Fruit fly (Drosophila melanogaster): ENCODE data around the gene ct.

dm6 chrX:7629873-7630272 lies 21.6 kb downstream of the ct start:
- TF ChIP-seq usp (GFP tag; optimal IDR thresholded peaks at IDR 0.05) = no peak
- no peak for TF ChIP-seq pan (optimal IDR thresholded peaks at IDR 0.05)
- no peak for TF ChIP-seq EcR (GFP tag; optimal IDR thresholded peaks at IDR 0.05)
